Worm (Caenorhabditis elegans) whole organism, early embryonic: ENCODE data around the gene K09H11.9.
A peak's percentile ranks its signal among the peaks of the same experiment; 100 is the strongest.

Experiments used
- B0310.2 ChIP-seq: sonication (generic microtip); optimal IDR thresholded peaks from 2 replicates; lab custom pipeline; 2016; ENCODE audit warnings: mild to moderate bottlenecking, missing genetic modification characterization, missing compliant biosample characterization
- F13C5.2 ChIP-seq: sonication (generic microtip); optimal IDR thresholded peaks from 2 replicates; lab custom pipeline; 2017; ENCODE audit warnings: mild to moderate bottlenecking, missing genetic modification characterization, inconsistent platforms, missing compliant biosample characterization
- aly-1 ChIP-seq: sonication (generic microtip); optimal IDR thresholded peaks from 2 replicates; lab custom pipeline; 2016; ENCODE audit warnings: missing genetic modification characterization, missing compliant biosample characterization
- ama-1 ChIP-seq: fragments of 150-350 bp; optimal IDR thresholded peaks from 2 replicates; lab custom pipeline; 2014
- ceh-13 ChIP-seq: fragments of 200-800 bp; sonication (Bioruptor generic); optimal IDR thresholded peaks from 2 replicates; lab custom pipeline; 2018; ENCODE audit warnings: mild to moderate bottlenecking, missing genetic modification characterization, missing compliant biosample characterization
- ceh-36 ChIP-seq: sonication (generic microtip); optimal IDR thresholded peaks from 2 replicates; lab custom pipeline; 2016; ENCODE audit warnings: missing genetic modification characterization, inconsistent platforms, missing compliant biosample characterization
- ets-7 ChIP-seq: sonication (generic microtip); optimal IDR thresholded peaks from 2 replicates; lab custom pipeline; 2016; ENCODE audit warnings: missing genotype, missing genetic modification characterization, missing compliant biosample characterization
- flt-1 ChIP-seq: fragments of 200-800 bp; sonication (Bioruptor generic); IDR thresholded peaks from 2 replicates; pipeline ENCODE4 v1.3.6; 2022; ENCODE audit warnings: missing genetic modification characterization, missing compliant biosample characterization
- hmbx-1 ChIP-seq: sonication (generic microtip); optimal IDR thresholded peaks from 2 replicates; lab custom pipeline; 2016; ENCODE audit warnings: mild to moderate bottlenecking, missing genetic modification characterization, missing compliant biosample characterization
- hmg-4 ChIP-seq: fragments of 200-800 bp; sonication (Bioruptor generic); optimal IDR thresholded peaks from 2 replicates; lab custom pipeline; 2018; ENCODE audit warnings: mild to moderate bottlenecking, missing genetic modification characterization, missing compliant biosample characterization
- hnd-1 ChIP-seq: sonication (generic microtip); optimal IDR thresholded peaks from 2 replicates; lab custom pipeline; 2016; ENCODE audit warnings: missing genetic modification characterization, missing compliant biosample characterization
- pes-1 ChIP-seq: fragments of 200-800 bp; sonication (Bioruptor generic); IDR thresholded peaks from 2 replicates; pipeline ENCODE4 v1.3.6; 2022; ENCODE audit warnings: missing genetic modification reagents, missing genetic modification characterization, missing compliant biosample characterization
- scrt-1 ChIP-seq: fragments of 200-800 bp; sonication (Bioruptor generic); IDR thresholded peaks from 2 replicates; pipeline ENCODE4 v1.3.6; 2022; ENCODE audit warnings: missing genetic modification characterization, missing compliant biosample characterization
- sea-1 ChIP-seq: fragments of 200-800 bp; sonication (Bioruptor generic); conservative IDR thresholded peaks from 2 replicates; pipeline ENCODE4 v1.3.6; 2022; ENCODE audit warnings: missing genetic modification characterization, missing compliant biosample characterization
- tbx-11 ChIP-seq: fragments of 200-800 bp; sonication (Bioruptor generic); IDR thresholded peaks from 2 replicates; pipeline ENCODE4 v1.3.6; 2022; ENCODE audit warnings: missing genetic modification characterization, missing compliant biosample characterization
- tbx-37 ChIP-seq: fragments of 200-800 bp; sonication (Bioruptor generic); conservative IDR thresholded peaks from 2 replicates; pipeline ENCODE4 v1.3.6; 2022; ENCODE audit warnings: missing genetic modification reagents, missing genetic modification characterization, missing compliant biosample characterization
- tra-4 ChIP-seq: sonication (generic microtip); optimal IDR thresholded peaks from 2 replicates; lab custom pipeline; 2017; ENCODE audit warnings: missing genetic modification characterization, missing compliant biosample characterization

K09H11.9 gene

DNA sequence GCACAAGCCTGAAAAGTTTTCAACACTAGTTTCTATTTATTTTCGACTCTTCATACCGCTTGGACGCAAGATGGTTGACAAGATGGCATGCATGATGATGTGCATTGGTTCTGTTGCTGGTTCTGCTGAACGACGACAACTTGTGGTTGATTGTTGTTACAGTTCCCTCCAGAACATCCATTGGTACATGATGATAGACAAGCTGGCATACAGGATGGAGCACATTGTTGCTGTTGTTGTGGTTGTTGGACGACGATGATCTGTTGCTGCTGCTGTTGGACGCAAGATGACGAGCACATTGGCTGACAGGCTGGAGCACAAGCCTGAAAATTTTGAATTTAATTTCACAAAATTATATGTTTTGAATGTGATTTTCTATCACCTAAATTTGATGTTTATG, 44.1 kb downstream of the K09H11.9 start:
- TF ChIP-seq flt-1 (GFP tag; lab: Robert Waterston, UW), result no peak
- TF ChIP-seq hmbx-1, result no peak
- TF ChIP-seq ceh-36, result no peak
- no peak for TF ChIP-seq tbx-37 (GFP tag; lab: Robert Waterston, UW)
- no peak for TF ChIP-seq tra-4 (tag; lab: Kevin White, UChicago)
- TF ChIP-seq aly-1 (tag; lab: Kevin White, UChicago), result no peak
- no peak for TF ChIP-seq B0310.2 (tag; lab: Kevin White, UChicago)

- TF ChIP-seq ceh-36 (no peak), hmg-4 (GFP tag; lab: Kevin White, UChicago) (no peak), ceh-13 (GFP tag; lab: Kevin White, UChicago) (no peak), hmbx-1 (no peak), pes-1 (GFP tag; lab: Robert Waterston, UW) (no peak), ama-1 (no peak), aly-1 (tag; lab: Kevin White, UChicago) (no peak), tra-4 (tag; lab: Kevin White, UChicago) (no peak), F13C5.2 (tag; lab: Kevin White, UChicago) (no peak), hnd-1 (tag; lab: Kevin White, UChicago) (no peak), tbx-37 (GFP tag; lab: Robert Waterston, UW) (no peak), sea-1 (no peak), tbx-11 (GFP tag; lab: Robert Waterston, UW) (no peak), ets-7 (no peak), B0310.2 (tag; lab: Kevin White, UChicago) (no peak), scrt-1 (GFP tag; lab: Robert Waterston, UW) (no peak)
These were observed 47.4 kb downstream of the K09H11.9 start for ce11 chrV:5668968-5669367.

- TF ChIP-seq ceh-36 (no peak), pes-1 (GFP tag; lab: Robert Waterston, UW) (peak; percentile 29; the same call in 1 of the 2 replicates)
These were observed 49.1 kb downstream of the K09H11.9 start for ce11 chrV:5667337-5667736.

DNA sequence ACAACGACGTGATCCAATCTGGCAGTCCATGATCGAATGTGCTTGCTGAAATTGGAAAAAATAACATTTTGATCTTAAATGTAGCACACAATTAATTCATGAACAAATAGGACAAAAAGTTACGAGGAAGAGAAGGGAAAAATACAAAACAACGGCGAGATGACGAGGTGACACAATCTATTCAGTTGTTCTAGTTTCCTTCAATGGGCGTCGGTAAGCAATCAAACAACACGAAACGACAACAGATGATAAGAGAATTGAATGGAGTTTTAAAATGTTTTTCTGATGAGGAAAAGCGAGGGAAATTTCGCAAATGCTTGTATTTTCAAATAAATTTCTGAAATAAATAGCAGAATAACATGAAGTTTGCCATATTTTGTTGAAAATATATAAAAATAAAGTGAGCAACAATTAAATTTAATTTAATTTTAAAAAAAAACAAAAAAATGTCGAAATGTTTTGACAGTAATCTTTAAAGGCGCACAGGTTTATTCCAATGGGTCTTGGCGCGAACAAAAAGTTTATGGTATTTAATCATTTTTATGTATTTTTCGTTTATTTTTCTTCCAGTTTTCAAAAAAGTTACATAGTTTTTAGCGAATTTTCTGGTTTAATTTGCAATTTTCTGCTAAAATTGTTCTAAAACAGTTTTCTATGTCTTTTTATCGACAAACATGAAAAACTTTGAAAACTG, 50.2 kb downstream of the K09H11.9 start, which contains the start of gene C14C11.7:
TSS of gene C14C11.7 (minus strand) at position 51 of the 694 bp plus-strand sequence.
- TF ChIP-seq ama-1 (no peak), aly-1 (tag; lab: Kevin White, UChicago) (no peak), hmbx-1 (no peak), sea-1 (no peak), B0310.2 (tag; lab: Kevin White, UChicago) (no peak), hmg-4 (GFP tag; lab: Kevin White, UChicago) (no peak), tbx-11 (GFP tag; lab: Robert Waterston, UW) (no peak), flt-1 (GFP tag; lab: Robert Waterston, UW) (no peak), scrt-1 (GFP tag; lab: Robert Waterston, UW) (no peak), tra-4 (tag; lab: Kevin White, UChicago) (no peak), pes-1 (GFP tag; lab: Robert Waterston, UW) (no peak), ceh-36 (no peak), ets-7 (no peak), tbx-37 (GFP tag; lab: Robert Waterston, UW) (no peak), F13C5.2 (tag; lab: Kevin White, UChicago) (no peak), ceh-13 (GFP tag; lab: Kevin White, UChicago) (no peak), hnd-1 (tag; lab: Kevin White, UChicago) (no peak)
